Fruit fly (Drosophila melanogaster): ENCODE data around the gene Toll-4.

The Toll-4 gene

DNA sequence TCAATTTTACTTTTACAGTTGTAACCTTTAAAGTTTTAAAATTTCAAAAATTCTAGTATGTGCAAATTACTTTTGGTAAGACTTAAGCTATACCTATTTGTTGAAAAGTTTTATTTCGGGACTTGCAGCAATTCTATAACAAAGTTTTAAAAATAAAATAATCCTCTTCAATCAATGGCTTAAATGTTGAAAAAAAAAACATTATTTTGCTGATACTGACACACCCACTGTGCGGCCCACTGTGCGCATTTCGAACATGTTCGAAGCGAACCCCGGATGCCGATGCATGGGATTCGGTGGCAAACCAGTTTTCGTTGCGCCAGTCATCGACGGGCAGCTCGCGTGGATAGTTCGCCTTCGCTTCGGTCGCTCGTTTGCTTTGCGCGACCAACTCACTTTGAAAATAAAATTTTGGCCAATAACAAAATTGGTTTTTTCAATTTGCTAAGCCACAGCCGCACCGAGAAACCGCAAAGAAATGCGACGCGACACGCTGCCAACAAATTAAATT is 41.6 kb downstream of the Toll-4 start, which contains the start of gene CG32982:
Gene CG32982, plus strand, starts transcription at position 320 of the 511 bp plus-strand sequence.
- TF ChIP-seq Hr38 (GFP tag; optimal IDR thresholded peaks at IDR 0.05) (no peak), salr (GFP tag; optimal IDR thresholded peaks at IDR 0.05) (peak; percentile 62 to 92), CG6792 (GFP tag; optimal IDR thresholded peaks at IDR 0.05) (peak; percentile 83), acj6 (GFP tag; optimal IDR thresholded peaks at IDR 0.05) (peak; percentile 88), Ets21C (GFP tag; optimal IDR thresholded peaks at IDR 0.05) (peak; percentile 82), Sox15 (GFP tag; optimal IDR thresholded peaks at IDR 0.05) (peak; percentile 69), CG8119 (GFP tag; IDR thresholded peaks at IDR 0.05) (peak; percentile 90), Eip75B (GFP tag; optimal IDR thresholded peaks at IDR 0.05) (peak; percentile 91), CG9139 (GFP tag; optimal IDR thresholded peaks at IDR 0.05) (peak; percentile 72), CG3032 (tag; optimal IDR thresholded peaks at IDR 0.05) (peak; percentile 87), achi (GFP tag; optimal IDR thresholded peaks at IDR 0.05) (peak; percentile 89), CG16779 (tag; optimal IDR thresholded peaks at IDR 0.05) (peak; percentile 87), Hr4 (GFP tag; optimal IDR thresholded peaks at IDR 0.05) (peak; percentile 97), Sox14 (GFP tag; optimal IDR thresholded peaks at IDR 0.05) (peak; percentile 85), CG11294 (GFP tag; IDR thresholded peaks at IDR 0.05) (peak; percentile 80), svp (GFP tag) (peak; percentile 96), eg (GFP tag; IDR thresholded peaks at IDR 0.05) (peak; percentile 90), ss (GFP tag; optimal IDR thresholded peaks at IDR 0.05) (peak; percentile 66 to 82), Blimp-1 (GFP tag; optimal IDR thresholded peaks at IDR 0.05) (peak; percentile 46), OdsH (GFP tag; optimal IDR thresholded peaks at IDR 0.05) (peak; percentile 91), CG32006 (GFP tag; optimal IDR thresholded peaks at IDR 0.05) (peak; percentile 96), CG11762 (GFP tag; optimal IDR thresholded peaks at IDR 0.05; ENCODE audit: insufficient read depth) (peak; percentile 89), CG6276 (GFP tag; optimal IDR thresholded peaks at IDR 0.05) (peak; percentile 85), Eip78C (GFP tag) (peak; percentile 95), CG8632 (GFP tag; optimal IDR thresholded peaks at IDR 0.05) (peak; percentile 81), CG1621 (tag; optimal IDR thresholded peaks at IDR 0.05) (peak; percentile 86), CG11902 (GFP tag; optimal IDR thresholded peaks at IDR 0.05) (peak; percentile 72), Hr39 (GFP tag; optimal IDR thresholded peaks at IDR 0.05) (peak; percentile 90), lz (GFP tag; optimal IDR thresholded peaks at IDR 0.05) (peak; percentile 94), dac (GFP tag; optimal IDR thresholded peaks at IDR 0.05) (peak; percentile 89), CG4318 (GFP tag; optimal IDR thresholded peaks at IDR 0.05) (peak; percentile 90), Gug (GFP tag; IDR thresholded peaks at IDR 0.05) (peak; percentile 84), CG6808 (GFP tag; optimal IDR thresholded peaks at IDR 0.05) (peak; percentile 87), Lpt (GFP tag; optimal IDR thresholded peaks at IDR 0.05) (peak; percentile 83), net (GFP tag; optimal IDR thresholded peaks at IDR 0.05) (peak; percentile 72), fkh (GFP tag; optimal IDR thresholded peaks at IDR 0.05) (peak; percentile 71), Sox102F (GFP tag; optimal IDR thresholded peaks at IDR 0.05) (peak; percentile 89), Eip93F (GFP tag; optimal IDR thresholded peaks at IDR 0.05) (peak; percentile 21), CG8319 (GFP tag; optimal IDR thresholded peaks at IDR 0.05) (peak; percentile 83), CG7368 (GFP tag; optimal IDR thresholded peaks at IDR 0.05) (peak; percentile 71), dsx (GFP tag; optimal IDR thresholded peaks at IDR 0.05; ENCODE audit: poor library complexity, severe bottlenecking) (peak; percentile 75), CG15336 (GFP tag; IDR thresholded peaks at IDR 0.05) (peak; percentile 87), CG10669 (GFP tag; optimal IDR thresholded peaks at IDR 0.05) (peak; percentile 85), esn (GFP tag; optimal IDR thresholded peaks at IDR 0.05) (peak; percentile 93), CG6163 (GFP tag; IDR thresholded peaks at IDR 0.05) (peak; percentile 88), Ets96B (tag; optimal IDR thresholded peaks at IDR 0.05) (peak; percentile 82), fd85E (GFP tag; optimal IDR thresholded peaks at IDR 0.05) (peak; percentile 32), topi (GFP tag; optimal IDR thresholded peaks at IDR 0.05) (peak; percentile 90), Met (GFP tag; optimal IDR thresholded peaks at IDR 0.05) (peak; percentile 91), CG10631 (GFP tag; optimal IDR thresholded peaks at IDR 0.05) (peak; percentile 82), CG31627 (GFP tag; optimal IDR thresholded peaks at IDR 0.05) (peak; percentile 90), cyc (GFP tag; optimal IDR thresholded peaks at IDR 0.05) (peak; percentile 82)
